Comparison of ENCODE assay signal across 6 fruit fly cellular contexts in genomic region chr2L:11812781-11813664, dm6.
TF ChIP-seq lines count a peak whose summit lies in the region.

No protein-coding gene starts in this region.

- TF ChIP-seq CTCF in whole organism, embryonic (GFP tag; optimal IDR thresholded peaks at IDR 0.05; lab: Kevin White, UChicago) = no peak

TF ChIP-seq in whole organism, 6 proteins besides CTCF, POLR2A, EP300 and RAD21:
- TF ChIP-seq Dll (optimal IDR thresholded peaks at IDR 0.05; lab: Kevin White, UChicago) (peak; percentile 26), psq (optimal IDR thresholded peaks at IDR 0.05; lab: Kevin White, UChicago) (no peak)

TF ChIP-seq in whole organism, adult, 20 proteins besides CTCF, POLR2A, EP300 and RAD21:
- peak; percentile 36 for TF ChIP-seq CG12768 (GFP tag; optimal IDR thresholded peaks at IDR 0.05; lab: Kevin White, UChicago)
- TF ChIP-seq toe (GFP tag; optimal IDR thresholded peaks at IDR 0.05; lab: Kevin White, UChicago) = no peak
TF ChIP-seq in whole organism, adult: peak in this region for 1.

TF ChIP-seq in whole organism, embryonic, 481 proteins besides CTCF, POLR2A, EP300 and RAD21 (continues in another document):
- TF ChIP-seq CG7839 (tag; optimal IDR thresholded peaks at IDR 0.05; lab: Kevin White, UChicago) (peak; percentile 8), CG6654 (GFP tag; optimal IDR thresholded peaks at IDR 0.05; lab: Kevin White, UChicago) (no peak), CG2678 (tag; optimal IDR thresholded peaks at IDR 0.05; lab: Kevin White, UChicago) (peak; percentile 15), Meics (GFP tag; optimal IDR thresholded peaks at IDR 0.05; lab: Kevin White, UChicago) (peak; percentile 11), Med (GFP tag; lab: Kevin White, UChicago) (peak; percentile 33), Adf1 (GFP tag; IDR thresholded peaks at IDR 0.05; lab: Robert Waterston, UW) (peak; percentile 98), YL-1 (GFP tag; optimal IDR thresholded peaks at IDR 0.05; lab: Kevin White, UChicago) (peak; percentile 33), Hr39 (optimal IDR thresholded peaks at IDR 0.05; lab: Kevin White, UChicago) (no peak), sna (GFP tag; IDR thresholded peaks at IDR 0.05; lab: Robert Waterston, UW; ENCODE audit: partially characterized antibody) (0 out of 2 replicates have a peak, but pooled peaks have one; percentile 80), D19B (GFP tag; optimal IDR thresholded peaks at IDR 0.05; lab: Kevin White, UChicago) (peak; percentile 5), CG3281 (GFP tag; optimal IDR thresholded peaks at IDR 0.05; lab: Kevin White, UChicago) (peak; percentile 15), exex (tag; optimal IDR thresholded peaks at IDR 0.05; lab: Kevin White, UChicago) (peak; percentile 27), sug (tag; optimal IDR thresholded peaks at IDR 0.05; lab: Kevin White, UChicago) (peak; percentile 11), CG32532 (GFP tag; IDR thresholded peaks at IDR 0.05; lab: Robert Waterston, UW) (0 out of 2 replicates have a peak, but pooled peaks have one; percentile 19), CG4617 (GFP tag; optimal IDR thresholded peaks at IDR 0.05; lab: Kevin White, UChicago; ENCODE audit: borderline replicate concordance) (peak; percentile 68), zfh2 (GFP tag; optimal IDR thresholded peaks at IDR 0.05; lab: Kevin White, UChicago) (peak; percentile 1), otp (GFP tag; IDR thresholded peaks at IDR 0.05; lab: Robert Waterston, UW) (no peak), chinmo (GFP tag; IDR thresholded peaks at IDR 0.05; lab: Robert Waterston, UW; ENCODE audit: partially characterized antibody) (0 out of 4 replicates have a peak, but pooled peaks have one; percentile 68), hb (GFP tag; IDR thresholded peaks at IDR 0.05; lab: Robert Waterston, UW; ENCODE audit: partially characterized antibody) (peak; percentile 50; the same call in 1 of the 3 replicates), sens (GFP tag; lab: Kevin White, UChicago) (peak; percentile 57)

TF ChIP-seq in whole organism, prepupa, 60 proteins besides CTCF, POLR2A, EP300 and RAD21:
- peak; percentile 40 for TF ChIP-seq CG32006 (GFP tag; optimal IDR thresholded peaks at IDR 0.05; lab: Kevin White, UChicago)
- no peak for TF ChIP-seq svp (GFP tag; lab: Kevin White, UChicago)
- TF ChIP-seq CG6808 (GFP tag; optimal IDR thresholded peaks at IDR 0.05; lab: Kevin White, UChicago) = no peak
- no peak for TF ChIP-seq CG8632 (GFP tag; optimal IDR thresholded peaks at IDR 0.05; lab: Kevin White, UChicago)
- no peak for TF ChIP-seq CG6854 (GFP tag; optimal IDR thresholded peaks at IDR 0.05; lab: Kevin White, UChicago)
- no peak for TF ChIP-seq CG7368 (GFP tag; optimal IDR thresholded peaks at IDR 0.05; lab: Kevin White, UChicago)
- TF ChIP-seq eg (GFP tag; IDR thresholded peaks at IDR 0.05; lab: Robert Waterston, UW) = no peak
- no peak for TF ChIP-seq Eip75B (GFP tag; optimal IDR thresholded peaks at IDR 0.05; lab: Kevin White, UChicago)
- peak; percentile 12 for TF ChIP-seq Hr4 (GFP tag; optimal IDR thresholded peaks at IDR 0.05; lab: Kevin White, UChicago)
- TF ChIP-seq Eip78C (GFP tag; lab: Kevin White, UChicago) = peak; percentile 82
- TF ChIP-seq Ets21C (GFP tag; optimal IDR thresholded peaks at IDR 0.05; lab: Kevin White, UChicago) = no peak
- no peak for TF ChIP-seq Met (GFP tag; optimal IDR thresholded peaks at IDR 0.05; lab: Kevin White, UChicago)
- no peak for TF ChIP-seq achi (GFP tag; optimal IDR thresholded peaks at IDR 0.05; lab: Kevin White, UChicago)
- no peak for TF ChIP-seq Blimp-1 (GFP tag; optimal IDR thresholded peaks at IDR 0.05; lab: Kevin White, UChicago)
- no peak for TF ChIP-seq net (GFP tag; optimal IDR thresholded peaks at IDR 0.05; lab: Kevin White, UChicago)
- no peak for TF ChIP-seq dac (GFP tag; optimal IDR thresholded peaks at IDR 0.05; lab: Kevin White, UChicago)

TF ChIP-seq in whole organism, pupa, 21 proteins besides CTCF, POLR2A, EP300 and RAD21:
- TF ChIP-seq CG32121 (GFP tag; IDR thresholded peaks at IDR 0.05; lab: Robert Waterston, UW) (0 out of 2 replicates have a peak, but pooled peaks have one; percentile 13), CG10348 (GFP tag; IDR thresholded peaks at IDR 0.05; lab: Robert Waterston, UW) (no peak), CG9948 (tag; optimal IDR thresholded peaks at IDR 0.05; lab: Kevin White, UChicago) (no peak), CG12605 (GFP tag; IDR thresholded peaks at IDR 0.05; lab: Robert Waterston, UW) (no peak), gl (tag; optimal IDR thresholded peaks at IDR 0.05; lab: Kevin White, UChicago) (no peak), fd96Ca (GFP tag; IDR thresholded peaks at IDR 0.05; lab: Robert Waterston, UW) (no peak), EcR (GFP tag; optimal IDR thresholded peaks at IDR 0.05; lab: Kevin White, UChicago) (no peak), CG13204 (GFP tag; optimal IDR thresholded peaks at IDR 0.05; lab: Kevin White, UChicago) (no peak), CG17806 (tag; optimal IDR thresholded peaks at IDR 0.05; lab: Kevin White, UChicago) (no peak), CG4496 (GFP tag; IDR thresholded peaks at IDR 0.05; lab: Robert Waterston, UW) (no peak), CG14655 (GFP tag; optimal IDR thresholded peaks at IDR 0.05; lab: Kevin White, UChicago) (peak; percentile 26), CG8301 (tag; optimal IDR thresholded peaks at IDR 0.05; lab: Kevin White, UChicago) (peak; percentile 18), rn (GFP tag; IDR thresholded peaks at IDR 0.05; lab: Robert Waterston, UW) (no peak)

TF ChIP-seq in whole organism, wandering third instar larva, 38 proteins besides CTCF, POLR2A, EP300 and RAD21:
- TF ChIP-seq br (GFP tag; optimal IDR thresholded peaks at IDR 0.05; lab: Kevin White, UChicago) (no peak), Myc (optimal IDR thresholded peaks at IDR 0.05; lab: Kevin White, UChicago) (no peak), CG32264 (GFP tag; optimal IDR thresholded peaks at IDR 0.05; lab: Kevin White, UChicago) (no peak), woc (GFP tag; optimal IDR thresholded peaks at IDR 0.05; lab: Kevin White, UChicago) (no peak), dl (GFP tag; optimal IDR thresholded peaks at IDR 0.05; lab: Kevin White, UChicago; ENCODE audit: insufficient read depth in 1 of 2, partially characterized antibody in 2 of 2) (no peak), Dif (GFP tag; optimal IDR thresholded peaks at IDR 0.05; lab: Kevin White, UChicago; ENCODE audit: partially characterized antibody) (no peak), lola (GFP tag; optimal IDR thresholded peaks at IDR 0.05; lab: Kevin White, UChicago) (no peak), Vsx2 (GFP tag; optimal IDR thresholded peaks at IDR 0.05; lab: Kevin White, UChicago; ENCODE audit: partially characterized antibody) (no peak), Rel (GFP tag; optimal IDR thresholded peaks at IDR 0.05; lab: Kevin White, UChicago) (no peak), Rel (tag; optimal IDR thresholded peaks at IDR 0.05; lab: Kevin White, UChicago) (peak; percentile 59), dsf (GFP tag; optimal IDR thresholded peaks at IDR 0.05; lab: Kevin White, UChicago; ENCODE audit: borderline replicate concordance) (no peak), fru (GFP tag; optimal IDR thresholded peaks at IDR 0.05; lab: Kevin White, UChicago) (peak; percentile 0), OdsH (GFP tag; optimal IDR thresholded peaks at IDR 0.05; lab: Kevin White, UChicago) (no peak), Hr83 (GFP tag; optimal IDR thresholded peaks at IDR 0.05; lab: Kevin White, UChicago; ENCODE audit: poor library complexity, severe bottlenecking) (no peak), CG9705 (GFP tag; optimal IDR thresholded peaks at IDR 0.05; lab: Kevin White, UChicago) (no peak)
TF ChIP-seq in whole organism, wandering third instar larva: peak in this region for 2.
